Fruit fly (Drosophila melanogaster): ENCODE measurements around the gene CG7829.
A peak's percentile ranks its signal among the peaks of the same experiment; 100 is the strongest.

CG7829 gene

DNA sequence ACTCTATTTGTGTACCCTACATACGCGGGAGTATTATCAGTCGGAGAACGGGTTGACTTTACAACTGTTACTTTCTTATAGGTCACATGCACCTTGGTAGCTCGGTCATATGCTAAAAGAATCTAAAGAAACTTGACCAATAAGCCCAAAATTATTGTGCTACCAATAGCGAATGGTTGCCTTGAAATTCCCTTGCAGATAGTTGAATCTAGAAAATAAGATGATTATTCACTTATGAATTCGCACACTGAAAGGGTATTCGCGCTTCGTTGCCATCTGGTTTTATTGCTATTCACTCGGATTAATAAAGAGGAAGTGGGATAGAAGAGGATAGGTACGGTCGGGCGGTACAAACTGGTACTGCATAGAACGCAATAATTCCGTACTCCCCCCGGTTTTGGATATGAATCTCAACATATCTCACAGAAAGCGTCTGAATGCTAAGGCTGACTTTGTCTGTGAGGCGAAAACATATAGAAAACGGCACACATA lies 43.7 kb downstream of the CG7829 start:
- TF ChIP-seq pros (GFP tag; optimal IDR thresholded peaks at IDR 0.05) (no peak), CG33213 (GFP tag; optimal IDR thresholded peaks at IDR 0.05) (peak; percentile 52), HLH54F (GFP tag; optimal IDR thresholded peaks at IDR 0.05) (peak; percentile 89), CG4707 (GFP tag; optimal IDR thresholded peaks at IDR 0.05) (no peak), Pdp1 (GFP tag; optimal IDR thresholded peaks at IDR 0.05) (peak; percentile 65 to 70), D (optimal IDR thresholded peaks at IDR 0.05) (no peak), D (GFP tag; optimal IDR thresholded peaks at IDR 0.05) (peak; percentile 19), NK7.1 (GFP tag; optimal IDR thresholded peaks at IDR 0.05) (peak; percentile 68), CG6689 (GFP tag; IDR thresholded peaks at IDR 0.05) (peak; percentile 58), CG8290 (GFP tag; optimal IDR thresholded peaks at IDR 0.05) (peak; percentile 28), CG8290 (tag; optimal IDR thresholded peaks at IDR 0.05) (peak in 1 of 2 experiments; percentile 70), CG4360 (GFP tag; IDR thresholded peaks at IDR 0.05) (no peak), Hsf (GFP tag; optimal IDR thresholded peaks at IDR 0.05) (peak; percentile 75), CG11093 (GFP tag; IDR thresholded peaks at IDR 0.05) (peak; percentile 53; the same call in 1 of the 3 replicates), Dfd (GFP tag; optimal IDR thresholded peaks at IDR 0.05) (no peak), CG14710 (tag; optimal IDR thresholded peaks at IDR 0.05) (no peak), psq (GFP tag; optimal IDR thresholded peaks at IDR 0.05) (no peak), tup (GFP tag; optimal IDR thresholded peaks at IDR 0.05) (no peak), Trl (optimal IDR thresholded peaks at IDR 0.05) (no peak), Trl (GFP tag; optimal IDR thresholded peaks at IDR 0.05) (peak; percentile 40), Optix (GFP tag; IDR thresholded peaks at IDR 0.05) (peak; percentile 70; the same call in 1 of the 3 replicates), CG30431 (GFP tag; optimal IDR thresholded peaks at IDR 0.05) (peak; percentile 59), pb (GFP tag; optimal IDR thresholded peaks at IDR 0.05) (peak; percentile 78), ssp (GFP tag; IDR thresholded peaks at IDR 0.05) (peak; percentile 59), vvl (GFP tag; IDR thresholded peaks at IDR 0.05) (peak; percentile 69), chif (GFP tag; optimal IDR thresholded peaks at IDR 0.05) (peak; percentile 48 to 72), bab2 (GFP tag; optimal IDR thresholded peaks at IDR 0.05) (peak; percentile 76), Gug (GFP tag; IDR thresholded peaks at IDR 0.05) (peak; percentile 72; the same call in 3 of the 4 replicates), crp (GFP tag; optimal IDR thresholded peaks at IDR 0.05) (peak in 1 of 2 experiments; percentile 30), caup (GFP tag; optimal IDR thresholded peaks at IDR 0.05; ENCODE audit: severe bottlenecking) (peak; percentile 60), Atf3 (GFP tag; optimal IDR thresholded peaks at IDR 0.05) (peak; percentile 42), CG17568 (GFP tag; optimal IDR thresholded peaks at IDR 0.05) (no peak), odd (GFP tag; optimal IDR thresholded peaks at IDR 0.05) (peak; percentile 61), CG7357 (GFP tag; IDR thresholded peaks at IDR 0.05) (peak; percentile 66; the same call in 2 of the 3 replicates), CG8478 (optimal IDR thresholded peaks at IDR 0.05) (no peak), CG10321 (GFP tag; IDR thresholded peaks at IDR 0.05) (no peak), Fer3 (tag; optimal IDR thresholded peaks at IDR 0.05) (peak; percentile 84), dpn (GFP tag; optimal IDR thresholded peaks at IDR 0.05) (peak; percentile 76 to 88), sima (GFP tag; optimal IDR thresholded peaks at IDR 0.05) (no peak), CG3065 (GFP tag; optimal IDR thresholded peaks at IDR 0.05) (no peak), CG3281 (GFP tag; optimal IDR thresholded peaks at IDR 0.05) (peak; percentile 77), CG1792 (GFP tag; optimal IDR thresholded peaks at IDR 0.05) (peak; percentile 53), CG4820 (GFP tag; optimal IDR thresholded peaks at IDR 0.05) (peak; percentile 36), ATbp (GFP tag; optimal IDR thresholded peaks at IDR 0.05) (peak; percentile 18), CG1233 (GFP tag; optimal IDR thresholded peaks at IDR 0.05) (peak; percentile 69), HLH4C (GFP tag; IDR thresholded peaks at IDR 0.05; ENCODE audit: partially characterized antibody) (no peak), C15 (GFP tag; IDR thresholded peaks at IDR 0.05) (0 out of 3 replicates have a peak, but pooled peaks have one; percentile 18), gem (tag; optimal IDR thresholded peaks at IDR 0.05) (peak; percentile 84), CG3163 (GFP tag; optimal IDR thresholded peaks at IDR 0.05) (peak; percentile 57), ems (GFP tag; optimal IDR thresholded peaks at IDR 0.05) (peak; percentile 75), Mad (GFP tag; optimal IDR thresholded peaks at IDR 0.05) (peak; percentile 21), unc-4 (GFP tag; IDR thresholded peaks at IDR 0.05; ENCODE audit: partially characterized antibody) (no peak)

Measured in whole organism, embryonic.